Fruit fly (Drosophila melanogaster) whole organism, adult: ENCODE results near the gene CG43156.
A peak's percentile ranks its signal among the peaks of the same experiment; 100 is the strongest.

ENCODE experiments used
- CG11617 ChIP-seq: fragments of 200-800 bp; sonication (Bioruptor generic); optimal IDR thresholded peaks from 2 replicates; lab custom pipeline; 2017; ENCODE audit warnings: mild to moderate bottlenecking, missing biosample characterization, missing genetic modification reagents, missing genetic modification characterization
- CG12768 ChIP-seq: fragments of 200-800 bp; sonication (Bioruptor generic); optimal IDR thresholded peaks from 2 replicates; lab custom pipeline; 2017; ENCODE audit warnings: missing biosample characterization, missing genetic modification characterization, mild to moderate bottlenecking, moderate library complexity, missing genetic modification reagents
- CG14711 ChIP-seq: fragments of 200-800 bp; sonication (Bioruptor generic); optimal IDR thresholded peaks from 2 replicates; lab custom pipeline; 2018; ENCODE audit warnings: missing biosample characterization, mild to moderate bottlenecking, missing genetic modification characterization, moderate library complexity
- CG1620 ChIP-seq: fragments of 200-800 bp; sonication (Bioruptor generic); optimal IDR thresholded peaks from 2 replicates; lab custom pipeline; 2016; ENCODE audit warnings: missing biosample characterization, missing genetic modification characterization
- CG33017 ChIP-seq: fragments of 200-800 bp; sonication (Bioruptor generic); optimal IDR thresholded peaks from 2 replicates; lab custom pipeline; 2018; ENCODE audit warnings: missing biosample characterization, mild to moderate bottlenecking, missing genetic modification characterization, moderate library complexity
- CG5204 ChIP-seq: fragments of 200-800 bp; sonication (Bioruptor generic); optimal IDR thresholded peaks from 2 replicates; lab custom pipeline; 2016; ENCODE audit warnings: missing biosample characterization, missing genetic modification characterization
- CG7045 ChIP-seq: fragments of 200-800 bp; sonication (Bioruptor generic); optimal IDR thresholded peaks from 2 replicates; lab custom pipeline; 2017; ENCODE audit warnings: missing biosample characterization, mild to moderate bottlenecking, missing genetic modification characterization
- CG7101 ChIP-seq: fragments of 200-800 bp; sonication (Bioruptor generic); optimal IDR thresholded peaks from 2 replicates; lab custom pipeline; 2018; ENCODE audit warnings: missing biosample characterization, mild to moderate bottlenecking, missing genetic modification characterization, moderate library complexity
- Clk ChIP-seq: fragments of 200-800 bp; sonication (Bioruptor generic); optimal IDR thresholded peaks from 2 replicates; lab custom pipeline; 2017; ENCODE audit warnings: missing biosample characterization, missing genetic modification characterization
- Crg-1 ChIP-seq: fragments of 200-800 bp; sonication (Bioruptor generic); optimal IDR thresholded peaks from 2 replicates; lab custom pipeline; 2016; ENCODE audit warnings: missing biosample characterization, missing genetic modification characterization
- Hr96 ChIP-seq: fragments of 200-800 bp; sonication (Bioruptor generic); optimal IDR thresholded peaks from 2 replicates; lab custom pipeline; 2016; ENCODE audit warnings: missing biosample characterization, missing genetic modification characterization
- Mnt ChIP-seq: fragments of 200-800 bp; sonication (Bioruptor generic); optimal IDR thresholded peaks from 2 replicates; lab custom pipeline; 2016; ENCODE audit warnings: missing biosample characterization, mild to moderate bottlenecking, missing genetic modification characterization
- bab1 ChIP-seq: fragments of 200-800 bp; sonication (Bioruptor generic); optimal IDR thresholded peaks from 3 replicates; lab custom pipeline; 2019; ENCODE audit warnings: missing biosample characterization, mild to moderate bottlenecking, missing genetic modification characterization, moderate library complexity
- cic ChIP-seq: fragments of 200-800 bp; sonication (Bioruptor generic); optimal IDR thresholded peaks from 2 replicates; lab custom pipeline; 2017; ENCODE audit warnings: missing biosample characterization, mild to moderate bottlenecking, missing genetic modification characterization, moderate library complexity
- cnc ChIP-seq, 2 experiments: fragments of >200 bp; optimal IDR thresholded peaks; 2 replicates each; lab custom pipeline; 2017
- kay ChIP-seq: fragments of 200-800 bp; sonication (Bioruptor generic); peaks from one replicate; lab custom pipeline; 2016; ENCODE audit warnings: missing biosample characterization, missing genetic modification characterization, borderline replicate concordance
- ovo ChIP-seq: fragments of 200-800 bp; sonication (Bioruptor generic); optimal IDR thresholded peaks from 2 replicates; lab custom pipeline; 2016; ENCODE audit warnings: missing biosample characterization, missing genetic modification characterization
- pad ChIP-seq: fragments of 200-800 bp; sonication (Bioruptor generic); optimal IDR thresholded peaks from 3 replicates; lab custom pipeline; 2017; ENCODE audit warnings: missing biosample characterization, missing genetic modification characterization, mild to moderate bottlenecking, moderate library complexity, missing genetic modification reagents
- tj ChIP-seq: fragments of 200-800 bp; sonication (Bioruptor generic); optimal IDR thresholded peaks from 3 replicates; lab custom pipeline; 2017; ENCODE audit warnings: missing biosample characterization, mild to moderate bottlenecking, missing genetic modification characterization, moderate library complexity
- toe ChIP-seq: fragments of 200-800 bp; sonication (Bioruptor generic); optimal IDR thresholded peaks from 2 replicates; lab custom pipeline; 2016; ENCODE audit warnings: missing biosample characterization, missing genetic modification characterization

CG43156 gene

dm6 chrX:11884134-11884533 lies 22.5 kb downstream of the CG43156 start:
- TF ChIP-seq Clk, result no peak
- no peak for TF ChIP-seq Crg-1
- TF ChIP-seq bab1 (GFP tag; lab: Kevin White, UChicago), result no peak
- no peak for TF ChIP-seq Mnt (GFP tag; lab: Kevin White, UChicago)
- no peak for TF ChIP-seq CG5204 (GFP tag; lab: Kevin White, UChicago)
- no peak for TF ChIP-seq CG7045 (GFP tag; lab: Kevin White, UChicago)
- TF ChIP-seq cic (GFP tag; lab: Kevin White, UChicago), result no peak

- TF ChIP-seq cnc (optimal IDR thresholded peaks at IDR 0.05; lab: Kevin White, UChicago), result no peak
- no peak for TF ChIP-seq Crg-1
- TF ChIP-seq Hr96, result no peak
- TF ChIP-seq CG14711 (tag; lab: Kevin White, UChicago), result no peak
- no peak for TF ChIP-seq CG12768 (GFP tag; lab: Kevin White, UChicago)
- no peak for TF ChIP-seq toe (GFP tag; lab: Kevin White, UChicago)
- TF ChIP-seq ovo (GFP tag; lab: Kevin White, UChicago), result no peak
- TF ChIP-seq tj (GFP tag; lab: Kevin White, UChicago), result no peak
- no peak for TF ChIP-seq CG1620 (GFP tag; lab: Kevin White, UChicago)
- TF ChIP-seq bab1 (GFP tag; lab: Kevin White, UChicago), result no peak
- TF ChIP-seq Mnt (GFP tag; lab: Kevin White, UChicago), result no peak
- TF ChIP-seq cic (GFP tag; lab: Kevin White, UChicago), result no peak
- TF ChIP-seq CG5204 (GFP tag; lab: Kevin White, UChicago), result no peak
- TF ChIP-seq CG7101, result no peak
- no peak for TF ChIP-seq CG11617 (GFP tag; lab: Kevin White, UChicago)
- TF ChIP-seq Clk, result no peak
- no peak for TF ChIP-seq CG7045 (GFP tag; lab: Kevin White, UChicago)
- no peak for TF ChIP-seq kay
- TF ChIP-seq pad, result no peak
- no peak for TF ChIP-seq CG33017 (tag; lab: Kevin White, UChicago)
Measured at dm6 chrX:11882447-11882846, 24.2 kb downstream of the CG43156 start.

- no peak for TF ChIP-seq tj (GFP tag; lab: Kevin White, UChicago)
- TF ChIP-seq pad, result no peak
- no peak for TF ChIP-seq Hr96
- TF ChIP-seq CG33017 (tag; lab: Kevin White, UChicago), result no peak
- no peak for TF ChIP-seq CG11617 (GFP tag; lab: Kevin White, UChicago)
- TF ChIP-seq CG5204 (GFP tag; lab: Kevin White, UChicago), result no peak
- TF ChIP-seq CG1620 (GFP tag; lab: Kevin White, UChicago), result no peak
- TF ChIP-seq ovo (GFP tag; lab: Kevin White, UChicago), result no peak
- no peak for TF ChIP-seq kay
- no peak for TF ChIP-seq Mnt (GFP tag; lab: Kevin White, UChicago)
Measured at dm6 chrX:11881686-11882085, 25.0 kb downstream of the CG43156 start.

dm6 chrX:11877165-11877564 lies 29.5 kb downstream of the CG43156 start, which contains the start of gene CG10352:
CG10352 (minus strand) TSS chrX:11877168.
- TF ChIP-seq CG33017 (tag; lab: Kevin White, UChicago) (no peak), tj (GFP tag; lab: Kevin White, UChicago) (peak; percentile 20), CG12768 (GFP tag; lab: Kevin White, UChicago) (peak; percentile 31), CG7101 (peak; percentile 23), Clk (no peak), ovo (GFP tag; lab: Kevin White, UChicago) (no peak), toe (GFP tag; lab: Kevin White, UChicago) (no peak), CG11617 (GFP tag; lab: Kevin White, UChicago) (peak; percentile 22), Hr96 (no peak), kay (no peak), cic (GFP tag; lab: Kevin White, UChicago) (no peak), CG1620 (GFP tag; lab: Kevin White, UChicago) (no peak), Mnt (GFP tag; lab: Kevin White, UChicago) (peak; percentile 30), cnc (optimal IDR thresholded peaks at IDR 0.05; lab: Kevin White, UChicago) (no peak), Crg-1 (no peak), bab1 (GFP tag; lab: Kevin White, UChicago) (no peak), CG7045 (GFP tag; lab: Kevin White, UChicago) (no peak), pad (no peak), CG5204 (GFP tag; lab: Kevin White, UChicago) (no peak)

dm6 chrX:11875146-11875830 lies 31.4 kb downstream of the CG43156 start:
- TF ChIP-seq ovo (GFP tag; lab: Kevin White, UChicago), result no peak
- peak; percentile 35 for TF ChIP-seq CG7101
- no peak for TF ChIP-seq cnc (optimal IDR thresholded peaks at IDR 0.05; lab: Kevin White, UChicago)
- no peak for TF ChIP-seq kay
- TF ChIP-seq CG11617 (GFP tag; lab: Kevin White, UChicago), result peak; percentile 3

- TF ChIP-seq ovo (GFP tag; lab: Kevin White, UChicago) (no peak), CG12768 (GFP tag; lab: Kevin White, UChicago) (no peak), Clk (no peak), cic (GFP tag; lab: Kevin White, UChicago) (peak; percentile 9), bab1 (GFP tag; lab: Kevin White, UChicago) (no peak), Hr96 (no peak), CG1620 (GFP tag; lab: Kevin White, UChicago) (no peak), tj (GFP tag; lab: Kevin White, UChicago) (no peak), CG5204 (GFP tag; lab: Kevin White, UChicago) (no peak), cnc (optimal IDR thresholded peaks at IDR 0.05; lab: Kevin White, UChicago) (no peak), CG33017 (tag; lab: Kevin White, UChicago) (no peak), kay (no peak), Mnt (GFP tag; lab: Kevin White, UChicago) (peak; percentile 17), Crg-1 (no peak), CG7101 (no peak), CG11617 (GFP tag; lab: Kevin White, UChicago) (no peak), pad (peak; percentile 95)
Measured at dm6 chrX:11873116-11873515, 33.6 kb downstream of the CG43156 start, which contains the start of gene CG15739. CG15739 (plus strand) TSS chrX:11873319.
